Fruit fly (Drosophila melanogaster) whole organism: ENCODE data around the gene esg.
A peak's percentile ranks its signal among the peaks of the same experiment; 100 is the strongest.

Experiments used
- CG8478 ChIP-seq: fragments of >200 bp; optimal IDR thresholded peaks from 2 replicates; lab custom pipeline; 2018; ENCODE audit warnings: inconsistent platforms
- Dll ChIP-seq: fragments of >200 bp; optimal IDR thresholded peaks from 2 replicates; lab custom pipeline; 2017
- EcR ChIP-seq, 2 experiments: fragments of >200 bp; optimal IDR thresholded peaks; 2 replicates each; lab custom pipeline; 2017; ENCODE audit warnings: missing biosample characterization in 2 of 2, missing genetic modification characterization in 2 of 2, missing genetic modification reagents in 2 of 2
- pan ChIP-seq: fragments of >200 bp; optimal IDR thresholded peaks from 2 replicates; lab custom pipeline; 2017
- psq ChIP-seq: fragments of >200 bp; optimal IDR thresholded peaks from 2 replicates; lab custom pipeline; 2017
- usp ChIP-seq: fragments of >200 bp; optimal IDR thresholded peaks from 2 replicates; lab custom pipeline; 2017; ENCODE audit warnings: missing biosample characterization, missing genetic modification characterization, mixed read lengths

esg gene

DNA sequence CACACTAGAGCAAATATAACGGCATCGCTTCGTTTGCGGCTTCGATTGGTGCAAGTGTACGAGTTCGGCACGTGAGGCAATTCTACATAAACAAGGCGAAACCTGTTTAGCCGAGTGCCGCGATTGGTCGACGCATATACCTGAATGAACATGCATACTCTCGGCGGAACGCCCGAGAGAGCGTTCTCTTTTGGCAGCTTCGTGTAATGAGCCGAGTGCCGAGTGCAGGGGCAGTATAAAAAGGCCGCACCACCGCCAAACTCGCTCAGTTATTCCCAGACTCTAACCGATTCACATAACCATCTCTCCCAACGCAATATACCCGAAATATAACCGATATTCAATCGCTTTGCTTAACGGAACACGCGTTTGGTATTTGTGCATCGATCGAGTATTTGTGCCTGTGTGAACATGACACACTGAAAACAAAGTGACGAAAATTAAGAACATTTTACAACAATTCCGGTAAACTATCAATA, at the start of gene esg:
Gene esg (plus strand): TSS at position 265 of the 479 bp plus-strand sequence.
- TF ChIP-seq psq (lab: Kevin White, UChicago) (no peak), Dll (lab: Kevin White, UChicago) (peak; percentile 6)

DNA sequence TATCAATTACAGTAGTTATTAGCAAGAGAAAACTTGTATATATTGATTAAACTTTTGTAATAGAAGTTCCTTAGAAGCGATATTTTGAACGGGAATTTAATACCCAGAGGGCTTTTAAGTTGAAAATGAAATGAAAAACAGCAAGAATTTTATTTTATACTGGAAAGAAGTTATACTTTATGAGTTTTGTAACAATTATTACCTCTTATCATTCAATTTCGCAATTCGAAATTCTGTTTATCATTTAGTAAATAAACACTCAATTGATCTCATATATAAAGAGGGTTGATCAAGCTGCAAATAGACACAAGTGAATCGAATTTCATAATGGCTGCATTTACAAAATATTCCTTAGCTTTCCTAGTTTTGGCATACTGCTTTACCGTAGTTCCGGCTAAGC, 49.0 kb upstream of the esg start, which contains the start of gene CG15263:
Gene CG15263 (plus strand): TSS at position 301 of the 400 bp plus-strand sequence.
- no peak for TF ChIP-seq Dll (lab: Kevin White, UChicago)
- no peak for TF ChIP-seq CG8478
- no peak for TF ChIP-seq pan (lab: Kevin White, UChicago)
- no peak for TF ChIP-seq usp
- no peak for TF ChIP-seq EcR (GFP tag; optimal IDR thresholded peaks at IDR 0.05; lab: Kevin White, UChicago)
- no peak for TF ChIP-seq psq (lab: Kevin White, UChicago)

DNA sequence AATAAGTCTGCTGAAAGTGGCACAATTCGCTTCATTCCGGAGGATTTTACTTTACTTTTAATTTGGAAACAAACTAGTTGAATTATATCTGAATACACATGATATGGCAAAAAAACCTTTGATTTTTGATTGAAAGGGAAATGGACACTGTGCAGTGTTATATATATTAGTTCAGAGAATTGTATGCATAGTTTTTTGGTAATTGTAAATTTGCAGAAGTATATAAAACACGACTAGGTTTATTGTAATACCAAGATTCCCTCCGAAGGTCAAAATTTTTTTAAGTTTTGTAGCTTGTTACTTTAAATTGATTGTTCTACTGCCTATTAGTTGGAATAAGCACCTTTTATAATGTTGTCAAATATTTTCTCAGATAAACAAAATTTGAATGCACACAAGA, 41.5 kb upstream of the esg start, which contains the start of gene CG15260:
Gene CG15260 (minus strand): TSS at position 101 of the 400 bp plus-strand sequence.
- TF ChIP-seq Dll (lab: Kevin White, UChicago) (no peak), pan (lab: Kevin White, UChicago) (no peak), usp (no peak), CG8478 (no peak), EcR (GFP tag; optimal IDR thresholded peaks at IDR 0.05; lab: Kevin White, UChicago) (no peak), psq (lab: Kevin White, UChicago) (no peak)

DNA sequence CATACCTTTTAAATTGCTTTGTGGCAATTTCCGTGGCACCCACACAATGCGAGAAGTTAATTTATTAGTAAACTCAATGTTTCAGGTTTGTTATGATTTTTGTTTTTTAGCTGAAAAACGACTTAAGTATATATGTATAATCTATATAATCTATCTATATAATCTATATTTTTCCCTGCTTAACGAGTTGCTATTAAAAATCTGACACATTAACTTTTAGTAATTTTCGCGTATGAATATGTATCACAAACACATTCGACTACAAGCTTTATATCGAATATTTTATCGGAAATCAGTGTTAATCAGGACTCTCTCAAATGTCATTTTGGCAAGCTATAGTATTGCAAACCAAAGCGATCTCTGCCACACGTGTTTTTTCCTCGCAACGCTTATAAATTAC, 36.2 kb upstream of the esg start, which contains the start of gene CG15262:
Gene CG15262 (plus strand): TSS at position 301 of the 400 bp plus-strand sequence.
- TF ChIP-seq usp, result no peak
- no peak for TF ChIP-seq CG8478
- no peak for TF ChIP-seq Dll (lab: Kevin White, UChicago)
- TF ChIP-seq psq (lab: Kevin White, UChicago), result no peak
- TF ChIP-seq EcR (GFP tag; optimal IDR thresholded peaks at IDR 0.05; lab: Kevin White, UChicago), result no peak

DNA sequence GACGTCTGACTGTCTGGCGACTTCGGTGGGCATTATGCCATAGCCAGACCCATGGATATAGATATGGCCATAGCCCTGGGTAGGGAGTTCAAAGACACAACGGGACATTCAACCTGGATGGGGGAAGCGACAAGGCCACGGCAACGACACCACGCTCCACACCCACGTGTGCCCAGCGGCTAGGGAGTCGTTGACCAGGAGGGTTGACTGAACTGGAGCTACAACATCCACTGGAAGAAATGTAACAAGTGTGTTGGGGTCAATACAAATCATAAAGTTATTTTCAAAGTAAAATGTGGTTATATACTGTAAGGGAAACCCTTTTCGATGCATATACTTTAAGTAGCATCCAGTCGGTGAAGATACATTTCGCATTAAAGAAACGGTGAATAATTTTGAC, 31.8 kb upstream of the esg start:
- TF ChIP-seq Dll (lab: Kevin White, UChicago) (no peak), EcR (GFP tag; optimal IDR thresholded peaks at IDR 0.05; lab: Kevin White, UChicago) (peak in 1 of 2 experiments; percentile 53)

DNA sequence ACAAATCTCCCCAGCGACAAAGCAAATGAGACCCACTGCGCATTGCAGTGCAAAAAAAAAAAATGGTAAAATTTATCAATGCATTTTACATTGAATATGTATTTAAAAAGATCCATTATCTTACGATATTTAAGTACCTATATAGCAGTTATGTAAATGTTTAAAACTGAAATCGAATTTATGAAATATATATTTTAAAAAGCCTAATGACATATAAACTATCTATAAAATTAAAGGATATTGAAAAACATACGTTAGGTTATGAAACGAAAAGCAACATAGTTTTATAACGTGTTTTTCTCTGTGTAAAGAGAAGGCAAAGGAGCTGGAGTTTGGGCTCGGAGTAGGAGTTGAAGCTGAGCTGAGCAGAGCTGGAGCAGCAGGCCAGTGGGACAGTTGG, 29.3 kb upstream of the esg start:
- TF ChIP-seq psq (lab: Kevin White, UChicago) (no peak), usp (no peak), Dll (lab: Kevin White, UChicago) (no peak), pan (lab: Kevin White, UChicago) (no peak)

DNA sequence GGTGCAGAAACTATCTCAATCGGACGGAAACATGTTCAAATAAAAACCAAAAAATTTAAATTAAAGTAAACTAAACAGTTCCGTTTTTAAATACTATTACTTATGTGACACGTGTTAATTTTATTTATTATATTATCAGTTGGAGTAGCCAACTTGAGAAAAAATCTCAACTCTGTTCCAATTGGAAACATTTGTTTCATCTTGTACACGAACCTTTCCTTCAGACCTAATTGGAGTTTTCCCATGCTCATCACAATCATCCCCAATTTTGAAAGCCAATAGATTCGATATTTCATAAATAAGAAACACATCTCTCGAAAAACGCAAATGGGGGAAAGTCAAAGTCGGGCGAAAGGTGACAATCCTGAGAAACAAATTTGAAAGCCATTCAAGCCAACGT, 26.9 kb upstream of the esg start:
- TF ChIP-seq psq (lab: Kevin White, UChicago) (no peak), CG8478 (no peak), EcR (GFP tag; optimal IDR thresholded peaks at IDR 0.05; lab: Kevin White, UChicago) (no peak), usp (no peak), Dll (lab: Kevin White, UChicago) (no peak), pan (lab: Kevin White, UChicago) (no peak)

DNA sequence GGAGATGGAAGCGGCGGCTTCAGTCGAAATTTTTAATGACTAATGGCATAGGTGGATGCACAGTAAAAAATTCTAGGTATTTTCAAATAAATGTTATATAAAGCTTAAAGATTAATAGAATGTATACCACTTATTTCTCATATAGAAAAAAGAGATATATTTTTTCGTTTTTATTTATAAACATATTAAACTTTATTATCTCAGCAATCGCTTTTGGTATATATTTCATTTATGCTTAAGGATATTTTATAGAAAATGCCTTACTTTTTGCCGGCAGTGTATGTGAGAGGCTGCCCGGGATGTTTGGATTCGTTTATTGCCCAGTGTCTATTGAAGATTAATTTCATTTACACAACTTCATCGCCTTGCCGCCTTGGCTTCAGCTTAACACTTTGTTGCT, 18.8 kb upstream of the esg start:
- TF ChIP-seq CG8478, result no peak
- no peak for TF ChIP-seq psq (lab: Kevin White, UChicago)

DNA sequence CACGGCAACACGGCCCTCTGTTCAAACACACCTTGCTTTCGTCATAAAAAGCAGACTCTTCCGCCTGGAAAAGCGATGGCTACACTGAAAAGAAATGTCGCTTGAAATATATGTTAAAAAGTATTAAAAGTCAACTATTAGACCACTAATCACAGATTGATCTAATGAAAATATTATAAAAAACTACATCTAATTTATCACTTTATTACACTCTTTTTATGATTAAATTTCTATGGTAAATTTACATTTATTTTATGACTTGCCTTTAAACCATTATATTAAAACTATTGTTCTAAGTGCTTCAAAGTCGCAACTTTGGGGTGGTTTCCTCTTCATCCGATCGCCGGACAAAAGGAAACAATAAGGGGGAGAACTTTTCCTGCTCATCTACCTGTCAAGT, 17.3 kb upstream of the esg start:
- TF ChIP-seq psq (lab: Kevin White, UChicago) (no peak), pan (lab: Kevin White, UChicago) (no peak), usp (no peak), CG8478 (no peak), EcR (GFP tag; optimal IDR thresholded peaks at IDR 0.05; lab: Kevin White, UChicago) (no peak), Dll (lab: Kevin White, UChicago) (no peak)

DNA sequence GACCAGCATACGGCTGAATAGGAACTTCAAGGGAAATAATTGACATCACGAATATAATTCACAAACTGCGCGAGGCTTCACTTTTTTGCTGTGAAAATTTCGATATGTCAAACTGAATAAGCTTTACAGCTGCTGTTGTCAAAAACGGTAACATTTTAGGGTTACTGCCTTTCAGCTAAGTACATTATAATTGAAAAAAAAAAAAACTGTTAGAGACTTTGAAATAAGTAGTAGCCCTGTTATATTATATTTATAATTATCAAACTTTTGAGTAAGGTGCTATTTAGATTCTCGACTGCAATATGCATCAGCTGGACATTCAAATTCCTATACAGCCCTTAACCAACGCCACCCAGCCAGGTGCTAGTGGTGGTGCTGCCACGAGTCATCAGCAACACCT, 14.9 kb upstream of the esg start, which contains the start of gene nht:
Gene nht (minus strand): TSS at position 101 of the 400 bp plus-strand sequence.
- TF ChIP-seq pan (lab: Kevin White, UChicago) (no peak), psq (lab: Kevin White, UChicago) (no peak), usp (no peak), CG8478 (no peak), Dll (lab: Kevin White, UChicago) (no peak)

DNA sequence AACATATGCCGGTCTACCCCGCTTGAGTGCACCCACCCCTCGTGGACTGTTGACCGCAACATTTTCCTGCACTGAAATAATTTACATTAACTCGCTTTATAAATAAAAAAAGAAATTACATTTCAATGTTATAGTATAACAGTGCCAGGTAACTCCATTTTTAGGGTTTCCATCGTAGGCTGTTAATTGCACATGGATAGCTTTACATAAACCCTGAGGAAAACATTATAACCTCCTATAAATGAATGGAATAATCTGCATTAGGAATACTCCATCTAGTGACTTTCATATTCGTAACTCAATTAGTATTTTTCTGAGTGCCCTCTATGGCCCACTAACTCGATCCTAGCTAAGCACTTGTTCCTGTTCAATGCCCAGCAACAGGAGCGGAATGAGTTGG, 14.5 kb upstream of the esg start:
- TF ChIP-seq Dll (lab: Kevin White, UChicago) (no peak), CG8478 (no peak), EcR (GFP tag; optimal IDR thresholded peaks at IDR 0.05; lab: Kevin White, UChicago) (no peak), pan (lab: Kevin White, UChicago) (no peak), usp (no peak), psq (lab: Kevin White, UChicago) (no peak)

DNA sequence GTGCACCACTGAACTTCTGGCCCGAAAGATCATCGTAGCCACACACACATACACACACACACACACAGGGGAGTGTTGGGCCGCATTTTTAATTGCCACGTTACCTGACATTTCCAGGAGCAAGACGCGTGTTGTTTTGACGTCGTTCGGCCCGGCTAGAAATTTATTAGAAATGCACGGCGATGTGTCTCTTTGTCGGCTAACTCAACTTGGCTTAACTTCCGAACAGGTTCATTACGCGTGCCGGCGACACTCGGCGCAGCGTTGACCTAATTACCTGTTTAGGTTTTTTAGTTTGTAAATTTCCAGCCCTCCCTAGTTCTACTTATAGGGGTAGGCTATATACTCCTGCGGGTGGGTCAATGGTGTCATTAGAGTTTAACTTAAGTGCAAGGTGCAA, 13.8 kb upstream of the esg start:
- TF ChIP-seq usp (no peak), CG8478 (no peak), psq (lab: Kevin White, UChicago) (no peak), pan (lab: Kevin White, UChicago) (no peak), Dll (lab: Kevin White, UChicago) (no peak), EcR (GFP tag; optimal IDR thresholded peaks at IDR 0.05; lab: Kevin White, UChicago) (no peak)

DNA sequence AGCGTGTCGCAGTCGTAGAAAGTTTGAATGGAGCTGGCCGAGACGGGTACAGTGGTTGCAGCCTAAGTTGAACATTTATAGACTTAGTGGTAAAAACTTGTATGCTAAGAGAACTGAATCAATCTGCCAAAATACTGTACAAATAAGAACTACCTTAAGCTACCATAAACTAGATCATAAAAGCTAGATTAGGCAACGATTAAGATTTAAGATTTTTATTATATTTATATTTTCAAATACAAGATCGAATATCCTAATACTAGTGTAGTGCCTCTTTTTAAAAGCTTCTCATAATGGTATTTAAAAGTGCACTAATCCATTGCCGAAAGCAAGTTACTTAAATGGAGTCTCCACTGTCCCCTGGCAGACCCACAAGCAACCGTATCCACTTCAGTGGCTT, 12.3 kb upstream of the esg start:
- no peak for TF ChIP-seq usp
- TF ChIP-seq EcR (GFP tag; optimal IDR thresholded peaks at IDR 0.05; lab: Kevin White, UChicago), result no peak
- no peak for TF ChIP-seq psq (lab: Kevin White, UChicago)
- no peak for TF ChIP-seq Dll (lab: Kevin White, UChicago)
- TF ChIP-seq pan (lab: Kevin White, UChicago), result no peak
- no peak for TF ChIP-seq CG8478
